Worm (Caenorhabditis elegans): Measurements from ENCODE around the gene K02E11.3.

Gene K02E11.3

ce11 chrV:14252025-14252424 lies 5.4 kb upstream of the K02E11.3 start, which contains the start of gene K02E11.5:
TSS of gene K02E11.5 (plus strand) at chrV:14252325.
- TF ChIP-seq Y22D7AL.16 (tag; optimal IDR thresholded peaks at IDR 0.05) (no peak), pag-3 (tag; optimal IDR thresholded peaks at IDR 0.05; ENCODE audit: borderline replicate concordance) (no peak), lim-6 (tag; optimal IDR thresholded peaks at IDR 0.05) (no peak), hlh-8 (tag; optimal IDR thresholded peaks at IDR 0.05) (no peak), ceh-14 (tag; optimal IDR thresholded peaks at IDR 0.05) (no peak), syd-9 (tag; optimal IDR thresholded peaks at IDR 0.05) (no peak), ceh-19 (GFP tag; optimal IDR thresholded peaks at IDR 0.05) (no peak), ttx-3 (tag; optimal IDR thresholded peaks at IDR 0.05) (no peak), fax-1 (tag; optimal IDR thresholded peaks at IDR 0.05) (no peak), pat-9 (tag; optimal IDR thresholded peaks at IDR 0.05) (no peak), unc-86 (tag; optimal IDR thresholded peaks at IDR 0.05) (no peak), ceh-2 (tag; optimal IDR thresholded peaks at IDR 0.05) (no peak), odd-2 (tag; optimal IDR thresholded peaks at IDR 0.05) (no peak), sdc-2 (tag; optimal IDR thresholded peaks at IDR 0.05) (no peak), rnt-1 (tag; optimal IDR thresholded peaks at IDR 0.05) (no peak)

ce11 chrV:14248654-14249053 lies 2.0 kb upstream of the K02E11.3 start, which contains the start of gene K02E11.6:
TSS of gene K02E11.6 (plus strand) at chrV:14248802.
- TF ChIP-seq ama-1 (optimal IDR thresholded peaks at IDR 0.05) (no peak), nfya-1 (tag; optimal IDR thresholded peaks at IDR 0.05) (no peak), ceh-6 (GFP tag; optimal IDR thresholded peaks at IDR 0.05) (no peak), sdc-2 (tag; optimal IDR thresholded peaks at IDR 0.05) (no peak), lim-6 (tag; optimal IDR thresholded peaks at IDR 0.05) (no peak), ceh-45 (GFP tag; IDR thresholded peaks at IDR 0.05) (no peak), hlh-8 (tag; optimal IDR thresholded peaks at IDR 0.05) (no peak), ceh-48 (tag; optimal IDR thresholded peaks at IDR 0.05) (no peak), che-1 (tag; optimal IDR thresholded peaks at IDR 0.05) (no peak), ztf-16 (tag; optimal IDR thresholded peaks at IDR 0.05) (no peak), rnt-1 (tag; optimal IDR thresholded peaks at IDR 0.05) (no peak)

- TF ChIP-seq ama-1 (optimal IDR thresholded peaks at IDR 0.05) (no peak), syd-9 (tag; optimal IDR thresholded peaks at IDR 0.05) (no peak), ahr-1 (tag; optimal IDR thresholded peaks at IDR 0.05) (no peak), hlh-30 (tag; optimal IDR thresholded peaks at IDR 0.05; ENCODE audit: insufficient read depth) (no peak), unc-86 (tag; optimal IDR thresholded peaks at IDR 0.05) (no peak), ceh-22 (tag; optimal IDR thresholded peaks at IDR 0.05) (no peak), fkh-10 (GFP tag; optimal IDR thresholded peaks at IDR 0.05) (no peak), che-1 (tag; optimal IDR thresholded peaks at IDR 0.05) (no peak), ztf-16 (tag; optimal IDR thresholded peaks at IDR 0.05) (no peak), ceh-6 (GFP tag; optimal IDR thresholded peaks at IDR 0.05) (no peak), unc-3 (GFP tag; conservative IDR thresholded peaks at IDR 0.05) (no peak), unc-3 (tag; optimal IDR thresholded peaks at IDR 0.05) (no peak), hlh-15 (tag; optimal IDR thresholded peaks at IDR 0.05) (no peak), tbx-7 (tag; optimal IDR thresholded peaks at IDR 0.05) (no peak), pha-4 (tag; optimal IDR thresholded peaks at IDR 0.05) (no peak), gmeb-2 (tag; optimal IDR thresholded peaks at IDR 0.05) (no peak)
Measured at ce11 chrV:14248025-14248424, 1.4 kb upstream of the K02E11.3 start, which contains the start of gene K02E11.4. TSS of gene K02E11.4 (minus strand) at chrV:14248125.

- TF ChIP-seq ceh-24 (tag; optimal IDR thresholded peaks at IDR 0.05) (no peak), unc-55 (GFP tag; optimal IDR thresholded peaks at IDR 0.05) (no peak), pat-9 (tag; optimal IDR thresholded peaks at IDR 0.05) (no peak), unc-86 (tag; optimal IDR thresholded peaks at IDR 0.05) (no peak), pag-3 (tag; optimal IDR thresholded peaks at IDR 0.05; ENCODE audit: borderline replicate concordance) (no peak), Y22D7AL.16 (tag; optimal IDR thresholded peaks at IDR 0.05) (no peak), fkh-6 (tag; optimal IDR thresholded peaks at IDR 0.05) (no peak), sox-2 (GFP tag; IDR thresholded peaks at IDR 0.05) (no peak), syd-9 (tag; optimal IDR thresholded peaks at IDR 0.05) (no peak), pha-4 (tag; optimal IDR thresholded peaks at IDR 0.05) (no peak), unc-42 (tag; optimal IDR thresholded peaks at IDR 0.05) (no peak), ceh-19 (GFP tag; optimal IDR thresholded peaks at IDR 0.05) (no peak), hlh-6 (tag; optimal IDR thresholded peaks at IDR 0.05) (no peak), ceh-48 (tag; optimal IDR thresholded peaks at IDR 0.05) (no peak), nfya-1 (tag; optimal IDR thresholded peaks at IDR 0.05) (no peak), zip-5 (tag; optimal IDR thresholded peaks at IDR 0.05) (no peak), sox-4 (tag; optimal IDR thresholded peaks at IDR 0.05) (no peak), rnt-1 (tag; optimal IDR thresholded peaks at IDR 0.05) (no peak), nhr-232 (tag; optimal IDR thresholded peaks at IDR 0.05) (no peak)
Measured at ce11 chrV:14243904-14244303, 2.8 kb downstream of the K02E11.3 start, which contains the start of gene sre-7. TSS of gene sre-7 (plus strand) at chrV:14244204.

Data from whole organism, late embryonic.